Worm (Caenorhabditis elegans) whole organism, L2 larva: ENCODE results near the gene degl-1.
"Not testable (repeated sequence)": the region's sequence is repeated elsewhere in the genome, so short reads cannot be mapped to it uniquely, and the experiment has no call there.

Source experiments
- C34F6.9 ChIP-seq: fragments of 150-350 bp; optimal IDR thresholded peaks from 2 replicates; lab custom pipeline; 2014; ENCODE audit warnings: missing biosample characterization, missing genetic modification characterization
- F13H6.1 ChIP-seq: sonication (generic microtip); optimal IDR thresholded peaks from 2 replicates; lab custom pipeline; 2016; ENCODE audit warnings: missing genetic modification characterization, missing compliant biosample characterization
- R02D3.7 ChIP-seq: fragments of 150-350 bp; optimal IDR thresholded peaks from 2 replicates; lab custom pipeline; 2014; ENCODE audit warnings: missing biosample characterization, missing genetic modification characterization
- Y55F3AM.14 ChIP-seq: fragments of 200-800 bp; sonication (Bioruptor generic); optimal IDR thresholded peaks from 2 replicates; lab custom pipeline; 2018; ENCODE audit warnings: mild to moderate bottlenecking, missing genetic modification characterization, missing compliant biosample characterization
- ZK546.5 ChIP-seq: sonication (generic microtip); optimal IDR thresholded peaks from 2 replicates; lab custom pipeline; 2017; ENCODE audit warnings: missing biosample characterization, missing genetic modification characterization
- alr-1 ChIP-seq: fragments of 150-350 bp; optimal IDR thresholded peaks from 2 replicates; lab custom pipeline; 2014; ENCODE audit warnings: missing biosample characterization, missing genetic modification characterization
- aly-2 ChIP-seq: fragments of 150-350 bp; optimal IDR thresholded peaks from 2 replicates; lab custom pipeline; 2014; ENCODE audit warnings: missing biosample characterization, missing genetic modification characterization
- ama-1 ChIP-seq: fragments of 150-350 bp; optimal IDR thresholded peaks from 2 replicates; lab custom pipeline; 2018; ENCODE audit warnings: inconsistent platforms
- blmp-1 ChIP-seq: sonication (generic microtip); optimal IDR thresholded peaks from 2 replicates; lab custom pipeline; 2017; ENCODE audit warnings: missing genetic modification characterization, mild to moderate bottlenecking, missing compliant biosample characterization, antibody characterized with exemption, moderate library complexity; ENCODE audit not compliant: insufficient read depth
- ceh-82 ChIP-seq: fragments of 150-350 bp; optimal IDR thresholded peaks from 2 replicates; lab custom pipeline; 2014; ENCODE audit warnings: missing biosample characterization, missing genetic modification characterization
- crh-2 ChIP-seq: sonication (generic microtip); optimal IDR thresholded peaks from 2 replicates; lab custom pipeline; 2017; ENCODE audit warnings: missing biosample characterization, missing genetic modification characterization
- dmd-4 ChIP-seq: sonication (generic microtip); optimal IDR thresholded peaks from 2 replicates; lab custom pipeline; 2017; ENCODE audit warnings: missing biosample characterization, missing genetic modification characterization
- egl-27 ChIP-seq: sonication (generic microtip); optimal IDR thresholded peaks from 3 replicates; lab custom pipeline; 2017; ENCODE audit warnings: missing biosample characterization, missing genetic modification reagents, missing genetic modification characterization
- elt-1 ChIP-seq: fragments of 150-350 bp; optimal IDR thresholded peaks from 2 replicates; lab custom pipeline; 2014; ENCODE audit warnings: missing biosample characterization, missing genetic modification characterization
- fos-1 ChIP-seq: fragments of 150-350 bp; optimal IDR thresholded peaks from 2 replicates; lab custom pipeline; 2014; ENCODE audit warnings: missing biosample characterization, missing genetic modification characterization
- lin-13 ChIP-seq: fragments of 150-350 bp; optimal IDR thresholded peaks from 2 replicates; lab custom pipeline; 2014; ENCODE audit warnings: missing biosample characterization, missing genetic modification reagents, missing genetic modification characterization
- lin-39 ChIP-seq: fragments of 150-350 bp; optimal IDR thresholded peaks from 2 replicates; lab custom pipeline; 2014; ENCODE audit warnings: missing biosample characterization, missing genetic modification reagents, missing genetic modification characterization
- lsy-2 ChIP-seq, 2 experiments: fragments of 150-350 bp in 1 of 2; sonication (generic microtip) in 1 of 2; optimal IDR thresholded peaks; 2 replicates each; lab custom pipeline; 2014 to 2017; ENCODE audit warnings: missing biosample characterization in 2 of 2, missing genetic modification characterization in 2 of 2
- mab-5 ChIP-seq: fragments of 150-350 bp; optimal IDR thresholded peaks from 2 replicates; lab custom pipeline; 2014; ENCODE audit warnings: missing biosample characterization, missing genetic modification characterization
- mdl-1 ChIP-seq, 2 experiments: fragments of 150-350 bp in 1 of 2; sonication (generic microtip) in 1 of 2; optimal IDR thresholded peaks; 2 replicates each; lab custom pipeline; 2017; ENCODE audit warnings: missing biosample characterization in 2 of 2, missing genetic modification characterization in 2 of 2
- nhr-12 ChIP-seq: fragments of 150-350 bp; optimal IDR thresholded peaks from 2 replicates; lab custom pipeline; 2014; ENCODE audit warnings: missing biosample characterization, missing genetic modification characterization
- nhr-129 ChIP-seq: fragments of 150-350 bp; optimal IDR thresholded peaks from 2 replicates; lab custom pipeline; 2014; ENCODE audit warnings: missing biosample characterization, missing genetic modification characterization
- nhr-21 ChIP-seq: fragments of 150-350 bp; optimal IDR thresholded peaks from 2 replicates; lab custom pipeline; 2014; ENCODE audit warnings: missing biosample characterization, missing genetic modification characterization
- nhr-25 ChIP-seq: fragments of 150-350 bp; sonication (generic microtip); optimal IDR thresholded peaks from 3 replicates; lab custom pipeline; 2014; ENCODE audit warnings: missing biosample characterization, missing genetic modification characterization
- nhr-6 ChIP-seq: fragments of 150-350 bp; optimal IDR thresholded peaks from 2 replicates; lab custom pipeline; 2014; ENCODE audit warnings: missing biosample characterization, missing genetic modification characterization
- nhr-77 ChIP-seq: fragments of 150-350 bp; optimal IDR thresholded peaks from 2 replicates; lab custom pipeline; 2014; ENCODE audit warnings: missing biosample characterization, missing genetic modification characterization
- skn-1 ChIP-seq: sonication (generic microtip); optimal IDR thresholded peaks from 2 replicates; lab custom pipeline; 2017; ENCODE audit warnings: missing biosample characterization, missing genetic modification characterization
- sma-3 ChIP-seq: sonication (generic microtip); optimal IDR thresholded peaks from 2 replicates; lab custom pipeline; 2016; ENCODE audit warnings: missing genetic modification reagents, missing genetic modification characterization, missing compliant biosample characterization
- sma-9 ChIP-seq, 2 experiments: fragments of 150-350 bp in 1 of 2; sonication (generic microtip) in 1 of 2; optimal IDR thresholded peaks; 2 replicates each; lab custom pipeline; 2014 to 2016; ENCODE audit warnings: missing genetic modification characterization in 2 of 2, mild to moderate bottlenecking in 1 of 2, missing biosample characterization in 1 of 2, missing compliant biosample characterization in 1 of 2, missing genetic modification reagents in 1 of 2, moderate library complexity in 1 of 2
- unc-55 ChIP-seq: fragments of 150-350 bp; sonication (generic microtip); optimal IDR thresholded peaks from 3 replicates; lab custom pipeline; 2014; ENCODE audit warnings: missing biosample characterization, missing genetic modification reagents, missing genetic modification characterization
- zag-1 ChIP-seq: fragments of 150-350 bp; optimal IDR thresholded peaks from 2 replicates; lab custom pipeline; 2014; ENCODE audit warnings: missing biosample characterization, missing genetic modification characterization
- ztf-1 ChIP-seq: fragments of 200-800 bp; sonication (Bioruptor generic); conservative IDR thresholded peaks from 2 replicates; pipeline ENCODE4 v1.3.6; 2022; ENCODE audit warnings: missing genetic modification characterization, missing compliant biosample characterization
- ztf-11 ChIP-seq: sonication (generic microtip); optimal IDR thresholded peaks from 2 replicates; lab custom pipeline; 2017; ENCODE audit warnings: missing biosample characterization, missing genetic modification characterization
- ztf-4 ChIP-seq: fragments of 150-350 bp; optimal IDR thresholded peaks from 2 replicates; lab custom pipeline; 2014; ENCODE audit warnings: missing biosample characterization, missing genetic modification characterization

degl-1 gene

DNA sequence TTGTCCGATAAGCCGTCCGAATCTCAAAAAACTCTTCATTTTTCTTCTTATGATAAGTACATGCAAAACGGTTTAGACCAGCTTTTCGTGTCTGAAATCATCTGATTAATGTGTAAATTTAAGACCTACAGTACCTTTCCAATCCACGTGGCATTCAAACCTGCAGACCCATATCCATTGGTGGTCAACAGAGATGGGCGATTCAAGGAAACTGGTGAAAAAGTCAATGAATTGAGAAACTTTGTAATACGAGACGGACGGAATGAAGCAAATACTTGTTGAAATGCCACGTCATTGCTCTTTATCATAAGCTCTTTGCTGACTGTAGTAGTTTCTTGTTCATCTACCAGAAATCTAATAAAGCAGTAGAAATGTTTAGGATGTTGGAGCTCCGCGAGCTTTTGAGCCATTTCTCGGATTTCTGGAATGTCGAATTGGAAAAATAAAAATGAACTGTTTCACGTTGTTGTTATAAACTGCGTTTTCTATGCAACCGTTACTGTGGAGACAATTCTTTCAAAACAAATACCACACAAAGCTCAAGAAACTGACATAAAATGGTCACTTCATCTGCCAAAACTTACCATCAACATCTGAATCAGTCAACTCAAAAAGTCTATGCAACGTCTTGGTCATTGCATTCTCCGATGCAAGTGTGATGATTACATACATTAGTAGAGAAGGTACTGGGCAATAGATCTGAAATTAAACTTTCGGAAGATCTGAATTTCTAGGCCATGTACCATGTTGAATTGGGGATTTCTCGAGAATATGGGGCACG, 7.1 kb downstream of the degl-1 start:
- peak; percentile 81 for TF ChIP-seq ama-1 (lab: Kevin White, UChicago)
- TF ChIP-seq lsy-2 (tag; optimal IDR thresholded peaks at IDR 0.05; lab: Kevin White, UChicago), result peak in 1 of 2 experiments; percentile 28
- no peak for TF ChIP-seq nhr-129 (tag; lab: Kevin White, UChicago)
- TF ChIP-seq ztf-1 (GFP tag; lab: Robert Waterston, UW), result no peak
- TF ChIP-seq mab-5, result no peak
- TF ChIP-seq C34F6.9 (tag; lab: Kevin White, UChicago), result no peak
- TF ChIP-seq ceh-82 (tag; lab: Kevin White, UChicago), result no peak
- TF ChIP-seq nhr-6 (tag; lab: Kevin White, UChicago), result no peak
- peak; percentile 39 for TF ChIP-seq ztf-4 (tag; lab: Kevin White, UChicago)
- no peak for TF ChIP-seq mdl-1 (tag; optimal IDR thresholded peaks at IDR 0.05; lab: Kevin White, UChicago)
- TF ChIP-seq lin-13 (GFP tag; lab: Kevin White, UChicago), result no peak
- TF ChIP-seq blmp-1 (tag; lab: Kevin White, UChicago), result no peak
- TF ChIP-seq aly-2, result no peak
- TF ChIP-seq elt-1, result no peak
- no peak for TF ChIP-seq skn-1
- no peak for TF ChIP-seq R02D3.7 (tag; lab: Kevin White, UChicago)
- no peak for TF ChIP-seq alr-1
- TF ChIP-seq F13H6.1 (tag; lab: Kevin White, UChicago), result no peak
- TF ChIP-seq, all 48 proteins: peak for 3

DNA sequence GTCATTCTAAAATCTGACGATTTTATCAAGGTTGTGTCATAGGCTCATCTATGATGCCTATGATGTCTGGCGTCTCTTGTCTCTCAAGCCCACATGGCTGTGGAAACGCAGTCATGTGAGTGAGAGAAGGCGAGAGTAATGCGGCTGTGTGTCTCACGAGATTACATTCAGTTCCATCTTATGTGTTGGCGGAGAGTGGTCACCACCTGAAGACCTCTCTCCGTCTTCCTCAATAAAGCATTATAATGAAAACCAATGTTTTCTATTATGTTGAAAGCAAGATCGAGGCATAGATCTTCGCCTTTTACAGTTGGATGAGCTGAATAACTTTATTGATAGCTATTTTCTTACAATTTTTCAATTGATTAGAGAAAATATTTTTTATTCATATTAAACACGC, 7.9 kb downstream of the degl-1 start:
- peak; percentile 34 for TF ChIP-seq sma-9 (GFP tag; optimal IDR thresholded peaks at IDR 0.05; lab: Kevin White, UChicago)
- not testable (repeated sequence) for TF ChIP-seq sma-9 (tag; optimal IDR thresholded peaks at IDR 0.05; lab: Kevin White, UChicago)
- peak; percentile 54 for TF ChIP-seq crh-2
- peak; percentile 27 for TF ChIP-seq sma-3
- TF ChIP-seq fos-1 (tag; lab: Kevin White, UChicago), result peak; percentile 53
- TF ChIP-seq lsy-2 (tag; optimal IDR thresholded peaks at IDR 0.05; lab: Kevin White, UChicago), result peak in 1 of 2 experiments; percentile 50
- TF ChIP-seq blmp-1 (tag; lab: Kevin White, UChicago), result peak; percentile 15
- peak; percentile 20 for TF ChIP-seq mab-5
- TF ChIP-seq nhr-6 (tag; lab: Kevin White, UChicago), result peak; percentile 21
- peak; percentile 61 for TF ChIP-seq unc-55 (GFP tag; lab: Kevin White, UChicago)
- peak; percentile 55 for TF ChIP-seq F13H6.1 (tag; lab: Kevin White, UChicago)
- peak; percentile 43 to 65 for TF ChIP-seq mdl-1 (tag; optimal IDR thresholded peaks at IDR 0.05; lab: Kevin White, UChicago)
- peak; percentile 86 for TF ChIP-seq nhr-129 (tag; lab: Kevin White, UChicago)
- TF ChIP-seq lin-13 (GFP tag; lab: Kevin White, UChicago), result peak; percentile 13
- peak; percentile 57 for TF ChIP-seq nhr-21 (tag; lab: Kevin White, UChicago)
- peak; percentile 82 for TF ChIP-seq C34F6.9 (tag; lab: Kevin White, UChicago)
- peak; percentile 65 for TF ChIP-seq ama-1 (lab: Kevin White, UChicago)

DNA sequence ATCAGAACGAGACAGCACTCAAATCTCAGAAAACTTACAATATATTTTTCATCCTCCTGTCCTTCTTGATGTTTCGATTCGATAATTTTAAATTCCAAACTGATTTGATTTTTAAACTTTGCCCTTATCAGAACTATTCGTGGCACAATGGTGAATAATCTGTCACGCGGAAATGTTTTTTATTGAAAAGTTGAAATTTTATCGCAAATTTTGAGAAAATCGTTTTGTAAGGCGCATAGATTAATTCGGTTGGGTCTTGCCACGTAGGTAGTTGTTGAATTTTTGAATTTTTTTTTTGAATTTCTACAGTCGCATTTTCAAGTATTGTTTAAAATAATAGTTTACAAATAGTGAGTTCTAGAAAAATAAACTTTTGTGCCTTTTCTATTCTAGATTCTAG, 10.4 kb downstream of the degl-1 start, which contains the start of gene ptp-5.2:
Gene ptp-5.2 (minus strand): TSS at position 101 of the 400 bp plus-strand sequence.
- TF ChIP-seq aly-2, result no peak
- no peak for TF ChIP-seq ZK546.5
- no peak for TF ChIP-seq elt-1
- TF ChIP-seq lsy-2 (tag; optimal IDR thresholded peaks at IDR 0.05; lab: Kevin White, UChicago), result no peak
- no peak for TF ChIP-seq Y55F3AM.14 (GFP tag; lab: Kevin White, UChicago)
- no peak for TF ChIP-seq skn-1
- no peak for TF ChIP-seq ztf-11
- no peak for TF ChIP-seq nhr-25 (tag; lab: Kevin White, UChicago)
- TF ChIP-seq sma-9 (GFP tag; optimal IDR thresholded peaks at IDR 0.05; lab: Kevin White, UChicago), result no peak
- no peak for TF ChIP-seq sma-9 (tag; optimal IDR thresholded peaks at IDR 0.05; lab: Kevin White, UChicago)
- no peak for TF ChIP-seq egl-27 (tag; lab: Kevin White, UChicago)
- no peak for TF ChIP-seq dmd-4 (tag; lab: Kevin White, UChicago)

DNA sequence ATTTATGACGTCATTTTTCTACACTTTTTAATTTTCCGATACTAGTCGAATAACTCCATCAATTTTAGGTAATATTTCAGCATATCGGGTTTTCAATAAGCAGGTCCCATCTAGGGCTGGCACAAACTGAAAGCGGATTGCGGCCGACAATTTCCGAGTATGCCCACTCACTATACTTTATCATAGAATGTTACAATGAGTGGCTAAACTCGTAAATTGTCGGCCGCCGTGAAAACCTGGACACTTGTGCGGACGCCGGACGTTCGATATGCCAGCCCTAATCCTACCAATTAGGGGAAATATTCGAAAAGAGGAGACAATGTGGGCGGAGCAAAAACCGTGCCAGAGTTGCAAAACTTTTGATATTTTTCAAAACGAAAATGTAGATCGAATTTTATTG, 11.6 kb downstream of the degl-1 start:
- TF ChIP-seq lin-13 (GFP tag; lab: Kevin White, UChicago) (no peak), blmp-1 (tag; lab: Kevin White, UChicago) (no peak), nhr-129 (tag; lab: Kevin White, UChicago) (no peak), dmd-4 (tag; lab: Kevin White, UChicago) (no peak), lin-39 (no peak), C34F6.9 (tag; lab: Kevin White, UChicago) (no peak), nhr-21 (tag; lab: Kevin White, UChicago) (no peak), skn-1 (no peak), nhr-77 (tag; lab: Kevin White, UChicago) (no peak), zag-1 (tag; lab: Kevin White, UChicago) (no peak), ama-1 (lab: Kevin White, UChicago) (no peak), mab-5 (no peak), F13H6.1 (tag; lab: Kevin White, UChicago) (no peak), sma-9 (GFP tag; optimal IDR thresholded peaks at IDR 0.05; lab: Kevin White, UChicago) (no peak), sma-9 (tag; optimal IDR thresholded peaks at IDR 0.05; lab: Kevin White, UChicago) (no peak), nhr-12 (no peak)
